Worm (Caenorhabditis elegans) whole organism, L2 larva: ENCODE measurements around the gene F14F9.6.

Experiments used
- ZK546.5 ChIP-seq: sonication (generic microtip); optimal IDR thresholded peaks from 2 replicates; lab custom pipeline; 2017; ENCODE audit warnings: missing biosample characterization, missing genetic modification characterization
- alr-1 ChIP-seq: fragments of 150-350 bp; optimal IDR thresholded peaks from 2 replicates; lab custom pipeline; 2014; ENCODE audit warnings: missing biosample characterization, missing genetic modification characterization
- ama-1 ChIP-seq: fragments of 150-350 bp; optimal IDR thresholded peaks from 2 replicates; lab custom pipeline; 2018; ENCODE audit warnings: inconsistent platforms
- ceh-16 ChIP-seq: fragments of 150-350 bp; optimal IDR thresholded peaks from 2 replicates; lab custom pipeline; 2014; ENCODE audit warnings: missing biosample characterization, missing genetic modification characterization
- elt-3 ChIP-seq: sonication (generic microtip); optimal IDR thresholded peaks from 2 replicates; lab custom pipeline; 2017; ENCODE audit warnings: missing biosample characterization, missing genetic modification characterization
- fos-1 ChIP-seq: fragments of 150-350 bp; optimal IDR thresholded peaks from 2 replicates; lab custom pipeline; 2014; ENCODE audit warnings: missing biosample characterization, missing genetic modification characterization
- nhr-12 ChIP-seq: fragments of 150-350 bp; optimal IDR thresholded peaks from 2 replicates; lab custom pipeline; 2014; ENCODE audit warnings: missing biosample characterization, missing genetic modification characterization
- nhr-23 ChIP-seq: fragments of 150-350 bp; optimal IDR thresholded peaks from 2 replicates; lab custom pipeline; 2014; ENCODE audit warnings: missing biosample characterization, missing genetic modification reagents, missing genetic modification characterization
- nhr-237 ChIP-seq: fragments of 150-350 bp; optimal IDR thresholded peaks from 2 replicates; lab custom pipeline; 2014; ENCODE audit warnings: missing biosample characterization, missing genetic modification characterization
- nhr-77 ChIP-seq: fragments of 150-350 bp; optimal IDR thresholded peaks from 2 replicates; lab custom pipeline; 2014; ENCODE audit warnings: missing biosample characterization, missing genetic modification characterization
- snpc-4 ChIP-seq: fragments of 150-350 bp; optimal IDR thresholded peaks from 2 replicates; lab custom pipeline; 2014; ENCODE audit warnings: missing biosample characterization, missing genetic modification characterization

- TF ChIP-seq nhr-12 (tag; lab: Kevin White, UChicago) = no peak
- TF ChIP-seq alr-1 (tag; lab: Kevin White, UChicago) = no peak
- no peak for TF ChIP-seq fos-1 (tag; lab: Kevin White, UChicago)
- TF ChIP-seq elt-3 (tag; lab: Kevin White, UChicago) = no peak
- no peak for TF ChIP-seq nhr-237 (tag; lab: Kevin White, UChicago)
- TF ChIP-seq ceh-16 (tag; lab: Kevin White, UChicago) = no peak
- TF ChIP-seq snpc-4 = no peak
- no peak for TF ChIP-seq nhr-77 (tag; lab: Kevin White, UChicago)
- no peak for TF ChIP-seq ZK546.5
- no peak for TF ChIP-seq ama-1
- no peak for TF ChIP-seq nhr-23 (tag; lab: Kevin White, UChicago)
Measured at ce11 chrV:5155516-5155915, 9.2 kb upstream of the F14F9.6 start, which contains the start of gene srx-38.
